Fruit fly (Drosophila melanogaster) whole organism, embryonic: ENCODE measurements around the gene Ubc4.

Experiments
- BtbVII ChIP-seq: fragments of 200-800 bp; sonication (Bioruptor generic); optimal IDR thresholded peaks from 3 replicates; lab custom pipeline; 2017; ENCODE audit warnings: missing biosample characterization, mild to moderate bottlenecking, missing genetic modification characterization
- CG1024 ChIP-seq: fragments of 200-800 bp; sonication (Bioruptor generic); IDR thresholded peaks from 2 replicates; pipeline ENCODE4 v1.3.6; 2022; ENCODE audit warnings: missing biosample characterization, missing genetic modification characterization
- CG11398 ChIP-seq: fragments of 200-800 bp; sonication (Bioruptor generic); optimal IDR thresholded peaks from 2 replicates; lab custom pipeline; 2016; ENCODE audit warnings: missing biosample characterization, missing genetic modification characterization
- CG11456 ChIP-seq: fragments of 200-800 bp; sonication (Bioruptor generic); IDR thresholded peaks from 3 replicates; pipeline ENCODE4 v1.3.6; 2022; ENCODE audit warnings: missing biosample characterization, missing genetic modification characterization
- CG12299 ChIP-seq: fragments of 200-800 bp; sonication (Bioruptor generic); optimal IDR thresholded peaks from 2 replicates; lab custom pipeline; 2018; ENCODE audit warnings: missing biosample characterization, mild to moderate bottlenecking, missing genetic modification characterization
- CG1233 ChIP-seq: fragments of 200-800 bp; sonication (Bioruptor generic); optimal IDR thresholded peaks from 4 replicates; lab custom pipeline; 2018; ENCODE audit warnings: missing biosample characterization, mild to moderate bottlenecking, missing genetic modification characterization
- CG13287 ChIP-seq: fragments of 200-800 bp; sonication (Bioruptor generic); IDR thresholded peaks from 2 replicates; pipeline ENCODE4 v1.3.6; 2022; ENCODE audit warnings: missing biosample characterization, missing genetic modification characterization; ENCODE audit not compliant: partially characterized antibody
- CG13894 ChIP-seq: fragments of 200-800 bp; sonication (Bioruptor generic); optimal IDR thresholded peaks from 3 replicates; lab custom pipeline; 2018; ENCODE audit warnings: missing biosample characterization, mild to moderate bottlenecking, missing genetic modification characterization, moderate library complexity
- CG15269 ChIP-seq: fragments of 200-800 bp; sonication (Bioruptor generic); optimal IDR thresholded peaks from 2 replicates; lab custom pipeline; 2018; ENCODE audit warnings: missing biosample characterization, mild to moderate bottlenecking, missing genetic modification characterization, moderate library complexity
- CG1602 ChIP-seq: fragments of 200-800 bp; sonication (Bioruptor generic); optimal IDR thresholded peaks from 3 replicates; lab custom pipeline; 2016; ENCODE audit warnings: missing biosample characterization, missing genetic modification characterization
- CG2116 ChIP-seq: fragments of 200-800 bp; sonication (Bioruptor generic); optimal IDR thresholded peaks from 3 replicates; lab custom pipeline; 2018; ENCODE audit warnings: missing biosample characterization, mild to moderate bottlenecking, missing genetic modification characterization
- CG2202 ChIP-seq: fragments of 200-800 bp; sonication (Bioruptor generic); optimal IDR thresholded peaks from 2 replicates; lab custom pipeline; 2018; ENCODE audit warnings: missing biosample characterization, mild to moderate bottlenecking, missing genetic modification characterization
- CG34376 ChIP-seq: fragments of 200-800 bp; sonication (Bioruptor generic); optimal IDR thresholded peaks from 2 replicates; lab custom pipeline; 2018; ENCODE audit warnings: missing biosample characterization, mild to moderate bottlenecking, missing genetic modification characterization
- CG6683 ChIP-seq: fragments of 200-800 bp; sonication (Bioruptor generic); optimal IDR thresholded peaks from 2 replicates; lab custom pipeline; 2017; ENCODE audit warnings: missing biosample characterization, mild to moderate bottlenecking, missing genetic modification characterization, missing genetic modification reagents
- CG7987 ChIP-seq: fragments of 200-800 bp; sonication (Bioruptor generic); optimal IDR thresholded peaks from 2 replicates; lab custom pipeline; 2018; ENCODE audit warnings: missing biosample characterization, mild to moderate bottlenecking, missing genetic modification characterization, moderate library complexity
- CG9437 ChIP-seq: fragments of 200-800 bp; sonication (Bioruptor generic); optimal IDR thresholded peaks from 2 replicates; lab custom pipeline; 2018; ENCODE audit warnings: missing biosample characterization, mild to moderate bottlenecking, missing genetic modification characterization
- D ChIP-seq, 2 experiments: fragments of 200-800 bp in 1 of 2; fragments of >200 bp in 1 of 2; sonication (Bioruptor generic) in 1 of 2; optimal IDR thresholded peaks; 2 replicates in 1 of 2; 3 replicates in 1 of 2; lab custom pipeline; 2017; ENCODE audit warnings: mild to moderate bottlenecking in 1 of 2, missing biosample characterization in 1 of 2, missing genetic modification characterization in 1 of 2, missing genetic modification reagents in 1 of 2
- Doc3 ChIP-seq: fragments of 200-800 bp; sonication (Bioruptor generic); IDR thresholded peaks from 3 replicates; pipeline ENCODE4 v1.3.6; 2022; ENCODE audit warnings: missing biosample characterization, missing genetic modification characterization; ENCODE audit not compliant: partially characterized antibody
- Dref ChIP-seq: fragments of 200-800 bp; sonication (Bioruptor generic); IDR thresholded peaks from 2 replicates; pipeline ENCODE4 v1.3.6; 2022; ENCODE audit warnings: missing biosample characterization, missing genetic modification characterization
- Drgx ChIP-seq: fragments of 200-800 bp; sonication (Bioruptor generic); IDR thresholded peaks from 2 replicates; pipeline ENCODE4 v1.3.6; 2022; ENCODE audit warnings: missing biosample characterization, missing genetic modification characterization
- Elba2 ChIP-seq: fragments of 200-800 bp; sonication (Bioruptor generic); optimal IDR thresholded peaks from 3 replicates; lab custom pipeline; 2016; ENCODE audit warnings: missing biosample characterization, missing genetic modification characterization
- Fer1 ChIP-seq: fragments of 200-800 bp; sonication (Bioruptor generic); optimal IDR thresholded peaks from 2 replicates; lab custom pipeline; 2017; ENCODE audit warnings: missing biosample characterization, mild to moderate bottlenecking, missing genetic modification characterization
- HLH3B ChIP-seq: fragments of 200-800 bp; sonication (Bioruptor generic); IDR thresholded peaks from 2 replicates; pipeline ENCODE4 v1.3.6; 2022; ENCODE audit warnings: missing biosample characterization, missing genetic modification characterization
- Hand ChIP-seq: fragments of 200-800 bp; sonication (Bioruptor generic); optimal IDR thresholded peaks from 2 replicates; lab custom pipeline; 2017; ENCODE audit warnings: mild to moderate bottlenecking, missing biosample characterization, missing genetic modification reagents, missing genetic modification characterization
- HmgZ ChIP-seq: fragments of 200-800 bp; sonication (Bioruptor generic); optimal IDR thresholded peaks from 2 replicates; lab custom pipeline; 2018; ENCODE audit warnings: missing biosample characterization, mild to moderate bottlenecking, missing genetic modification characterization
- Lpt ChIP-seq: fragments of >200 bp; optimal IDR thresholded peaks from 2 replicates; lab custom pipeline; 2018; ENCODE audit warnings: missing biosample characterization, missing genetic modification characterization
- Mad ChIP-seq: fragments of 200-800 bp; sonication (Bioruptor generic); optimal IDR thresholded peaks from 2 replicates; lab custom pipeline; 2016; ENCODE audit warnings: missing biosample characterization, missing genetic modification characterization
- Med ChIP-seq: fragments of 200-800 bp; sonication (Bioruptor generic); peaks from one replicate; lab custom pipeline; 2016; ENCODE audit warnings: missing biosample characterization, missing genetic modification characterization, mild to moderate bottlenecking, inconsistent platforms, moderate library complexity
- Opbp ChIP-seq: fragments of 200-800 bp; sonication (Bioruptor generic); IDR thresholded peaks from 3 replicates; pipeline ENCODE4 v1.3.6; 2022; ENCODE audit warnings: missing biosample characterization, missing genetic modification characterization; ENCODE audit not compliant: partially characterized antibody
- Sry-δ ChIP-seq: fragments of 200-800 bp; sonication (Bioruptor generic); optimal IDR thresholded peaks from 2 replicates; lab custom pipeline; 2016; ENCODE audit warnings: missing biosample characterization, missing genetic modification characterization
- Usf ChIP-seq: fragments of 200-800 bp; sonication (Bioruptor generic); optimal IDR thresholded peaks from 2 replicates; lab custom pipeline; 2017; ENCODE audit warnings: missing genotype, missing biosample characterization, missing genetic modification characterization
- ato ChIP-seq: fragments of 200-800 bp; sonication (Bioruptor generic); IDR thresholded peaks from 2 replicates; pipeline ENCODE4 v1.3.6; 2022; ENCODE audit warnings: missing biosample characterization, missing genetic modification characterization; ENCODE audit not compliant: partially characterized antibody
- bbx ChIP-seq: fragments of 200-800 bp; sonication (Bioruptor generic); IDR thresholded peaks from 2 replicates; pipeline ENCODE4 v1.3.6; 2022; ENCODE audit warnings: missing biosample characterization, missing genetic modification characterization; ENCODE audit not compliant: partially characterized antibody
- bcd ChIP-seq: fragments of 200-800 bp; sonication (Bioruptor generic); optimal IDR thresholded peaks from 2 replicates; lab custom pipeline; 2017; ENCODE audit warnings: missing biosample characterization, mild to moderate bottlenecking, missing genetic modification characterization
- cg ChIP-seq: fragments of 200-800 bp; sonication (Bioruptor generic); optimal IDR thresholded peaks from 3 replicates; lab custom pipeline; 2019; ENCODE audit warnings: missing biosample characterization, mild to moderate bottlenecking, missing genetic modification characterization, moderate library complexity
- chm ChIP-seq: fragments of 200-800 bp; sonication (Bioruptor generic); IDR thresholded peaks from 2 replicates; pipeline ENCODE4 v1.3.6; 2022; ENCODE audit warnings: missing biosample characterization, missing genetic modification characterization
- exex ChIP-seq: fragments of 200-800 bp; sonication (Bioruptor generic); optimal IDR thresholded peaks from 4 replicates; lab custom pipeline; 2018; ENCODE audit warnings: missing biosample characterization, mild to moderate bottlenecking, missing genetic modification characterization, moderate library complexity
- fru ChIP-seq: fragments of >200 bp; optimal IDR thresholded peaks from 2 replicates; lab custom pipeline; 2017
- hb ChIP-seq: fragments of 200-800 bp; sonication (Bioruptor generic); IDR thresholded peaks from 3 replicates; pipeline ENCODE4 v1.3.6; 2022; ENCODE audit warnings: missing biosample characterization, missing genetic modification characterization; ENCODE audit not compliant: partially characterized antibody
- hbn ChIP-seq: fragments of 200-800 bp; sonication (Bioruptor generic); IDR thresholded peaks from 2 replicates; pipeline ENCODE4 v1.3.6; 2022; ENCODE audit warnings: missing biosample characterization, missing genetic modification characterization; ENCODE audit not compliant: partially characterized antibody
- insv ChIP-seq, 2 experiments: fragments of 200-800 bp; sonication (Bioruptor generic); optimal IDR thresholded peaks; 3 replicates each; lab custom pipeline; 2016 to 2018; ENCODE audit warnings: missing biosample characterization in 2 of 2, missing genetic modification characterization in 2 of 2
- kni ChIP-seq: fragments of 200-800 bp; sonication (Bioruptor generic); optimal IDR thresholded peaks from 3 replicates; lab custom pipeline; 2017; ENCODE audit warnings: mild to moderate bottlenecking, missing biosample characterization, missing genetic modification reagents, missing genetic modification characterization
- lmd ChIP-seq: fragments of 200-800 bp; sonication (Bioruptor generic); IDR thresholded peaks from 2 replicates; pipeline ENCODE4 v1.3.6; 2022; ENCODE audit warnings: missing biosample characterization, missing genetic modification characterization
- nerfin-2 ChIP-seq: fragments of 200-800 bp; sonication (Bioruptor generic); IDR thresholded peaks from 2 replicates; pipeline ENCODE4 v1.3.6; 2022; ENCODE audit warnings: missing biosample characterization, missing genetic modification characterization; ENCODE audit not compliant: partially characterized antibody
- otp ChIP-seq: fragments of 200-800 bp; sonication (Bioruptor generic); IDR thresholded peaks from 3 replicates; pipeline ENCODE4, ENCODE4 v1.3.6; 2022; ENCODE audit warnings: missing biosample characterization, missing genetic modification characterization
- pho ChIP-seq: fragments of 200-800 bp; sonication (Bioruptor generic); optimal IDR thresholded peaks from 2 replicates; lab custom pipeline; 2016; ENCODE audit warnings: missing biosample characterization, missing genetic modification characterization
- slbo ChIP-seq: fragments of 200-800 bp; sonication (Bioruptor generic); IDR thresholded peaks from 2 replicates; pipeline ENCODE4 v1.3.6; 2022; ENCODE audit warnings: missing biosample characterization, missing genetic modification characterization
- so ChIP-seq: fragments of 200-800 bp; sonication (Bioruptor generic); IDR thresholded peaks from 3 replicates; pipeline ENCODE4 v1.3.6; 2022; ENCODE audit warnings: missing biosample characterization, missing genetic modification characterization
- stwl ChIP-seq: fragments of 200-800 bp; sonication (Bioruptor generic); optimal IDR thresholded peaks from 3 replicates; lab custom pipeline; 2018; ENCODE audit warnings: missing biosample characterization, mild to moderate bottlenecking, missing genetic modification characterization, moderate library complexity
- sug ChIP-seq: fragments of 200-800 bp; optimal IDR thresholded peaks from 2 replicates; lab custom pipeline; 2019; ENCODE audit warnings: missing biosample characterization, mild to moderate bottlenecking, missing genetic modification characterization, moderate library complexity
- zfh1 ChIP-seq: fragments of 200-800 bp; sonication (Bioruptor generic); IDR thresholded peaks from 3 replicates; pipeline ENCODE4 v1.3.6; 2022; ENCODE audit warnings: missing biosample characterization, missing genetic modification characterization

The Ubc4 gene

dm6 chr3L:9678994-9679393 lies 19.1 kb upstream of the Ubc4 start, which contains the start of the genes fry and CG16717 (continued):
- no peak for TF ChIP-seq kni (GFP tag; lab: Kevin White, UChicago)
- peak; percentile 36; the same call in 1 of the 2 replicates for TF ChIP-seq ato (GFP tag; lab: Robert Waterston, UW)
- no peak for TF ChIP-seq Drgx (GFP tag; lab: Robert Waterston, UW)
- no peak for TF ChIP-seq chm (GFP tag; lab: Robert Waterston, UW)
- TF ChIP-seq hbn (GFP tag; lab: Robert Waterston, UW) = peak; percentile 73
- no peak for TF ChIP-seq fru (lab: Kevin White, UChicago)
- no peak for TF ChIP-seq Mad (GFP tag; lab: Kevin White, UChicago)
- TF ChIP-seq CG1602 (GFP tag; lab: Kevin White, UChicago) = no peak
- TF ChIP-seq exex = peak; percentile 68
- no peak for TF ChIP-seq CG13894 (tag; lab: Kevin White, UChicago)
- TF ChIP-seq CG15269 = no peak
- TF ChIP-seq CG13287 (GFP tag; lab: Robert Waterston, UW) = peak; percentile 82
- TF ChIP-seq so (GFP tag; lab: Robert Waterston, UW) = no peak
- peak; percentile 30 for TF ChIP-seq sug (tag; lab: Kevin White, UChicago)
- peak; percentile 26 for TF ChIP-seq Sry-δ (GFP tag; lab: Kevin White, UChicago)
- peak; percentile 74 for TF ChIP-seq Dref (GFP tag; lab: Robert Waterston, UW)
- no peak for TF ChIP-seq bcd (GFP tag; lab: Kevin White, UChicago)
- TF ChIP-seq cg (GFP tag; lab: Kevin White, UChicago) = no peak
- TF ChIP-seq BtbVII (GFP tag; lab: Kevin White, UChicago) = peak; percentile 33
- TF ChIP-seq CG12299 (tag; lab: Kevin White, UChicago) = no peak
- peak; percentile 15 for TF ChIP-seq HmgZ (tag; lab: Kevin White, UChicago)
- TF ChIP-seq Med = peak; percentile 32
- peak; percentile 26 for TF ChIP-seq Fer1 (GFP tag; lab: Kevin White, UChicago)
- peak; percentile 61; the same call in 1 of the 2 replicates for TF ChIP-seq bbx (GFP tag; lab: Robert Waterston, UW)
- TF ChIP-seq CG2116 (GFP tag; lab: Kevin White, UChicago) = peak; percentile 3
- TF ChIP-seq CG9437 (GFP tag; lab: Kevin White, UChicago) = peak; percentile 99
- TF ChIP-seq CG34376 (GFP tag; lab: Kevin White, UChicago) = peak; percentile 85
- TF ChIP-seq Elba2 = peak; percentile 48
- TF ChIP-seq Usf (GFP tag; lab: Kevin White, UChicago) = no peak
- peak; percentile 69; the same call in 2 of the 3 replicates for TF ChIP-seq Opbp (GFP tag; lab: Robert Waterston, UW)
- TF ChIP-seq Doc3 (GFP tag; lab: Robert Waterston, UW) = peak; percentile 69
- no peak for TF ChIP-seq HLH3B (GFP tag; lab: Robert Waterston, UW)
- TF ChIP-seq Lpt = no peak
- TF ChIP-seq CG1233 (GFP tag; lab: Kevin White, UChicago) = no peak
- no peak for TF ChIP-seq CG1024 (GFP tag; lab: Robert Waterston, UW)
- peak; percentile 67 for TF ChIP-seq stwl

dm6 chr3L:9680968-9681367 lies 17.2 kb upstream of the Ubc4 start, which contains the start of gene alphaTub67C:
alphaTub67C (plus strand) TSS chr3L:9681268.
- no peak for TF ChIP-seq D (optimal IDR thresholded peaks at IDR 0.05; lab: Kevin White, UChicago)
- TF ChIP-seq D (GFP tag; optimal IDR thresholded peaks at IDR 0.05; lab: Kevin White, UChicago) = no peak
- no peak for TF ChIP-seq otp
- TF ChIP-seq CG6683 (GFP tag; lab: Kevin White, UChicago) = no peak
- no peak for TF ChIP-seq hb (GFP tag; lab: Robert Waterston, UW)
- TF ChIP-seq CG2202 (tag; lab: Kevin White, UChicago) = no peak
- no peak for TF ChIP-seq CG11456
- TF ChIP-seq nerfin-2 (GFP tag; lab: Robert Waterston, UW) = no peak
- TF ChIP-seq insv (GFP tag; optimal IDR thresholded peaks at IDR 0.05; lab: Kevin White, UChicago) = no peak
- TF ChIP-seq pho (GFP tag; lab: Kevin White, UChicago) = no peak
- TF ChIP-seq CG7987 (GFP tag; lab: Kevin White, UChicago) = no peak
- no peak for TF ChIP-seq zfh1 (GFP tag; lab: Robert Waterston, UW)
- TF ChIP-seq slbo (GFP tag; lab: Robert Waterston, UW) = no peak
- TF ChIP-seq CG11398 (GFP tag; lab: Kevin White, UChicago) = no peak
- TF ChIP-seq lmd (GFP tag; lab: Robert Waterston, UW) = no peak
- TF ChIP-seq Hand = no peak
